Worm (Caenorhabditis elegans): ENCODE measurements around the gene fipr-1.

The fipr-1 gene

ce11 chrV:12404544-12404943 is 43.0 kb upstream of the fipr-1 start, which contains the start of gene K01D12.9:
TSS of gene K01D12.9 (minus strand) at chrV:12404644.
- no peak for TF ChIP-seq sdz-38 (tag; optimal IDR thresholded peaks at IDR 0.05)
- TF ChIP-seq ztf-26 (tag; optimal IDR thresholded peaks at IDR 0.05): no peak
- no peak for TF ChIP-seq Y95B8A.8 (GFP tag; IDR thresholded peaks at IDR 0.05)
- no peak for TF ChIP-seq let-607 (tag; optimal IDR thresholded peaks at IDR 0.05)
- no peak for TF ChIP-seq gei-17 (GFP tag; optimal IDR thresholded peaks at IDR 0.05)
- TF ChIP-seq lsy-27 (tag; optimal IDR thresholded peaks at IDR 0.05; ENCODE audit: borderline replicate concordance, insufficient read depth): no peak
- TF ChIP-seq nfyb-1 (GFP tag; IDR thresholded peaks at IDR 0.05): no peak
- no peak for TF ChIP-seq lin-26 (GFP tag; IDR thresholded peaks at IDR 0.05)

- no peak for TF ChIP-seq F10E7.11 (tag; optimal IDR thresholded peaks at IDR 0.05)
- no peak for TF ChIP-seq sptf-2 (GFP tag; optimal IDR thresholded peaks at IDR 0.05)
- TF ChIP-seq xnd-1 (tag; optimal IDR thresholded peaks at IDR 0.05): no peak
- no peak for TF ChIP-seq F52B5.7 (tag; optimal IDR thresholded peaks at IDR 0.05)
Observed at ce11 chrV:12402355-12402754, 40.8 kb upstream of the fipr-1 start, which contains the start of gene K01D12.8. TSS of gene K01D12.8 (plus strand) at chrV:12402655.

- TF ChIP-seq ceh-79 (tag; optimal IDR thresholded peaks at IDR 0.05) (no peak), cebp-2 (GFP tag; IDR thresholded peaks at IDR 0.05) (no peak), madf-6 (GFP tag; IDR thresholded peaks at IDR 0.05) (peak; percentile 80), attf-3 (GFP tag; conservative IDR thresholded peaks at IDR 0.05) (0 out of 2 replicates have a peak, but pooled peaks have one; percentile 31), efl-1 (GFP tag; optimal IDR thresholded peaks at IDR 0.05) (peak; percentile 22), somi-1 (GFP tag; optimal IDR thresholded peaks at IDR 0.05) (no peak), ama-1 (optimal IDR thresholded peaks at IDR 0.05) (no peak), ama-1 (GFP tag; optimal IDR thresholded peaks at IDR 0.05) (no peak), madf-8 (GFP tag; conservative IDR thresholded peaks at IDR 0.05) (0 out of 2 replicates have a peak, but pooled peaks have one; percentile 7), snpc-1.1 (tag; optimal IDR thresholded peaks at IDR 0.05; ENCODE audit: insufficient read depth) (no peak), ztf-28 (GFP tag; IDR thresholded peaks at IDR 0.05) (no peak)
Observed at ce11 chrV:12401383-12401782, 39.8 kb upstream of the fipr-1 start, which contains the start of gene K01D12.7. TSS of gene K01D12.7 (minus strand) at chrV:12401483.

DNA sequence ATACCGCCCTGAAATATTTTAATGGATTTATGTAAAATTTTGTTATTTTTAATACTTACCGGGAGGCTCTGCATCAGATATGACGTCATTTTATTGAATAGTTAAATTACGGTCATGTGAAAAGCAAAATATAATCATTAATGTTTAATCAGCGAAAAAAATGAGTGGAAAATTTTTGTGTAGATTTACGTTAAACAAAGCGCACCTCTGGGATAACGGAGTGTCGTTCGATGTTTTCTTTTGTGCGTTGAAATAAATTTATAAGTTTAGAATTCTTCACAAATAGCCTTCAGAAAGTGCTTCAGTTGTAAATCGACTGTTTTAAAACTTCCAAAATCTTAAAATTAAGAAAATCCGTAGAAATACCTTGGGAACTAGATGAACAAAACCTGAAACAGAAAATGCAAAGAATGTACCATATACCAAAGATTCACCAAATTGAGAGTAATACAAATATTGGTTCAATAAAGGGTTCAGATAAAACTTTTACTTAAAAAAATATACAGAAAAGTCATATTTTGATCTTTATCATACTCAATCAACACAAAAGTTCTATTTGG is 39.2 kb upstream of the fipr-1 start, which contains the start of the genes K01D12.20 and miga-1:
Gene K01D12.20, minus strand, starts transcription at position 138 of the 560 bp plus-strand sequence.
Gene miga-1, minus strand, starts transcription at position 183 of the 560 bp plus-strand sequence.
- peak; percentile 4 for TF ChIP-seq F23B12.7 (tag; optimal IDR thresholded peaks at IDR 0.05; ENCODE audit: insufficient read depth)
- peak; percentile 7 for TF ChIP-seq attf-5 (GFP tag; optimal IDR thresholded peaks at IDR 0.05)
- no peak for TF ChIP-seq F52B5.7 (tag; optimal IDR thresholded peaks at IDR 0.05)
- peak; percentile 18 for TF ChIP-seq nhr-80 (tag; optimal IDR thresholded peaks at IDR 0.05)
- no peak for TF ChIP-seq Y56A3A.18 (GFP tag; IDR thresholded peaks at IDR 0.05)
- TF ChIP-seq mxl-1 (tag; optimal IDR thresholded peaks at IDR 0.05): no peak
- TF ChIP-seq Y79H2A.3 (GFP tag; conservative IDR thresholded peaks at IDR 0.05): no peak
- peak; percentile 96 for TF ChIP-seq attf-3 (GFP tag; conservative IDR thresholded peaks at IDR 0.05)
- TF ChIP-seq madf-6 (GFP tag; IDR thresholded peaks at IDR 0.05): peak; percentile 29; the same call in 1 of the 2 replicates
- no peak for TF ChIP-seq T26A5.8 (tag; optimal IDR thresholded peaks at IDR 0.05)
- TF ChIP-seq atf-7 (tag; optimal IDR thresholded peaks at IDR 0.05): peak; percentile 33

DNA sequence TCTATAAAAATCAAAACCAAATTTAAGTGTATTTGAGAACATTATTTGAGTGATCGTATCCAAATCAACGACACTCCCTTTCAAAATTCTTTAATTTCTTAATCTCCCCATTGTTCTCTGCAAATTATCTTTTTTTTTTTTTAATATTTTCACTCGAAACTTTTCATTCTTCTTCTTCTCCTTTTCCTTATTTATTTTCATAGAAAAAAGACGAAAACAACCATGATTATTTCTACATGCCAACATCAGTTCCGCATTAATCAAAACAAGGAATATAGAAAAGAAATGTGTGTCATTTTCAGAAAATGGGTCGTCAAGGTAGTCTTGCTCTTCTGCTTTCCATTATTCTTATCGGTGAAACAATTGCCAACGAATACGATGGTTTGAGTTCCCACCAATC is 36.0 kb upstream of the fipr-1 start, which contains the start of gene K01D12.5:
Gene K01D12.5, plus strand, starts transcription at position 301 of the 400 bp plus-strand sequence.
- TF ChIP-seq dox-1 (GFP tag; IDR thresholded peaks at IDR 0.05): no peak
- no peak for TF ChIP-seq gei-17 (GFP tag; optimal IDR thresholded peaks at IDR 0.05)
- no peak for TF ChIP-seq sptf-2 (GFP tag; optimal IDR thresholded peaks at IDR 0.05)
- TF ChIP-seq lin-54 (GFP tag; optimal IDR thresholded peaks at IDR 0.05): no peak
- no peak for TF ChIP-seq efl-1 (GFP tag; optimal IDR thresholded peaks at IDR 0.05)
- no peak for TF ChIP-seq ztf-26 (tag; optimal IDR thresholded peaks at IDR 0.05)
- TF ChIP-seq D2030.7 (GFP tag; IDR thresholded peaks at IDR 0.05): no peak
- TF ChIP-seq F10E7.11 (tag; optimal IDR thresholded peaks at IDR 0.05): no peak
- TF ChIP-seq C17E4.6 (GFP tag; IDR thresholded peaks at IDR 0.05): no peak
- no peak for TF ChIP-seq ztf-28 (GFP tag; IDR thresholded peaks at IDR 0.05)
- no peak for TF ChIP-seq T07F8.4 (tag; optimal IDR thresholded peaks at IDR 0.05)
- TF ChIP-seq F55B11.4 (tag; optimal IDR thresholded peaks at IDR 0.05; ENCODE audit: borderline replicate concordance, insufficient read depth): no peak
- no peak for TF ChIP-seq die-1 (tag; optimal IDR thresholded peaks at IDR 0.05)

Measured in whole organism, young adult.